Worm (Caenorhabditis elegans) whole organism, midembryonic: ENCODE results near the gene ugt-66.

Source experiments
- T22C8.4 ChIP-seq: fragments of 200-800 bp; sonication (Bioruptor generic); IDR thresholded peaks from 2 replicates; pipeline ENCODE4 v1.3.6; 2022; ENCODE audit warnings: missing genetic modification characterization, missing compliant biosample characterization
- cog-1 ChIP-seq: sonication (generic microtip); optimal IDR thresholded peaks from 2 replicates; lab custom pipeline; 2016; ENCODE audit warnings: missing genetic modification characterization, missing compliant biosample characterization

DNA sequence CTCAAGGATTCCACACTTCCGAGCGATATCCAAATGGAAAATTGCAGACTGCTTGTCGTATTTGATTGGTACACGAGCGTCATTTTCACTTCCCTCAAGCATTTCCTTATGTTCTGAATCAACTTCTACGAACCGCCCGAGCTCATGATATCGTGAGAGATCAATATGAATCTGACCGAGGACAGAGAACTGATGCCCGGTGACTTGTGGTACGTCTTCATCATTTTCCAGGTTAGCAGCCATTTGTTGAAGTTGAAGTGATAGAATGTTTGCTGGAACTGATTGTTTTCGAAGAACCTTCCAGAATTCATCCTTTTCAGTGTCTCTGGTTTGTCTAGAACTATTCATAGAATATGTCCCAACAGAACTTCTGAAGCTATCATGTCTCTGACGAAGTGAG, 27.7 kb downstream of the ugt-66 start:
- no peak for TF ChIP-seq cog-1 (tag; lab: Kevin White, UChicago)
- no peak for TF ChIP-seq T22C8.4
